Fruit fly (Drosophila melanogaster) whole organism, embryonic: ENCODE results near the gene ATPsynbeta.

Source experiments
- B-H1 ChIP-seq: fragments of 200-800 bp; sonication (Bioruptor generic); IDR thresholded peaks from 3 replicates; pipeline ENCODE4 v1.3.6; 2022; ENCODE audit warnings: missing biosample characterization, missing genetic modification characterization
- Blimp-1 ChIP-seq: fragments of 200-800 bp; sonication (Bioruptor generic); optimal IDR thresholded peaks from 3 replicates; lab custom pipeline; 2018; ENCODE audit warnings: missing biosample characterization, missing genetic modification characterization, mild to moderate bottlenecking, moderate library complexity, missing genetic modification reagents
- BtbVII ChIP-seq: fragments of 200-800 bp; sonication (Bioruptor generic); optimal IDR thresholded peaks from 3 replicates; lab custom pipeline; 2017; ENCODE audit warnings: missing biosample characterization, mild to moderate bottlenecking, missing genetic modification characterization
- CG10267 ChIP-seq: fragments of 200-800 bp; sonication (Bioruptor generic); optimal IDR thresholded peaks from 2 replicates; lab custom pipeline; 2018; ENCODE audit warnings: missing biosample characterization, mild to moderate bottlenecking, missing genetic modification characterization, moderate library complexity
- CG10321 ChIP-seq: fragments of 200-800 bp; sonication (Bioruptor generic); IDR thresholded peaks from 2 replicates; pipeline ENCODE4 v1.3.6; 2022; ENCODE audit warnings: missing biosample characterization, missing genetic modification characterization
- CG10366 ChIP-seq: fragments of 200-800 bp; sonication (Bioruptor generic); IDR thresholded peaks from 2 replicates; pipeline ENCODE4 v1.3.6; 2022; ENCODE audit warnings: missing biosample characterization, missing genetic modification characterization
- CG10543 ChIP-seq: fragments of 200-800 bp; sonication (Bioruptor generic); optimal IDR thresholded peaks from 3 replicates; lab custom pipeline; 2017; ENCODE audit warnings: missing biosample characterization, mild to moderate bottlenecking, missing genetic modification characterization, moderate library complexity
- CG12071 ChIP-seq: fragments of 200-800 bp; sonication (Bioruptor generic); optimal IDR thresholded peaks from 3 replicates; lab custom pipeline; 2018; ENCODE audit warnings: missing biosample characterization, mild to moderate bottlenecking, missing genetic modification characterization
- CG12942 ChIP-seq: fragments of 200-800 bp; sonication (Bioruptor generic); optimal IDR thresholded peaks from 3 replicates; lab custom pipeline; 2016; ENCODE audit warnings: missing biosample characterization, missing genetic modification characterization
- CG13287 ChIP-seq: fragments of 200-800 bp; sonication (Bioruptor generic); IDR thresholded peaks from 2 replicates; pipeline ENCODE4 v1.3.6; 2022; ENCODE audit warnings: missing biosample characterization, missing genetic modification characterization; ENCODE audit not compliant: partially characterized antibody
- CG13894 ChIP-seq: fragments of 200-800 bp; sonication (Bioruptor generic); optimal IDR thresholded peaks from 3 replicates; lab custom pipeline; 2018; ENCODE audit warnings: missing biosample characterization, mild to moderate bottlenecking, missing genetic modification characterization, moderate library complexity
- CG14710 ChIP-seq: fragments of 200-800 bp; sonication (Bioruptor generic); optimal IDR thresholded peaks from 3 replicates; lab custom pipeline; 2019; ENCODE audit warnings: missing biosample characterization, mild to moderate bottlenecking, missing genetic modification characterization, moderate library complexity
- CG14860 ChIP-seq: fragments of 200-800 bp; sonication (Bioruptor generic); IDR thresholded peaks from 3 replicates; pipeline ENCODE4 v1.3.6; 2022; ENCODE audit warnings: missing biosample characterization, missing genetic modification characterization; ENCODE audit not compliant: partially characterized antibody
- CG16779 ChIP-seq: fragments of 200-800 bp; sonication (Bioruptor generic); IDR thresholded peaks from 2 replicates; pipeline ENCODE4 v1.3.6; 2022; ENCODE audit warnings: missing biosample characterization, missing genetic modification characterization
- CG2120 ChIP-seq: fragments of 200-800 bp; sonication (Bioruptor generic); optimal IDR thresholded peaks from 3 replicates; lab custom pipeline; 2016; ENCODE audit warnings: missing biosample characterization, missing genetic modification characterization
- CG30020 ChIP-seq: fragments of 200-800 bp; optimal IDR thresholded peaks from 2 replicates; lab custom pipeline; 2019; ENCODE audit warnings: missing biosample characterization, mild to moderate bottlenecking, missing genetic modification characterization, moderate library complexity
- CG4360 ChIP-seq: fragments of 200-800 bp; sonication (Bioruptor generic); IDR thresholded peaks from 2 replicates; pipeline ENCODE4 v1.3.6; 2022; ENCODE audit warnings: missing biosample characterization, missing genetic modification characterization
- CG4730 ChIP-seq: fragments of 200-800 bp; sonication (Bioruptor generic); IDR thresholded peaks from 2 replicates; pipeline ENCODE4 v1.3.6; 2022; ENCODE audit warnings: missing biosample characterization, missing genetic modification characterization
- CG5180 ChIP-seq: fragments of 200-800 bp; sonication (Bioruptor generic); optimal IDR thresholded peaks from 3 replicates; lab custom pipeline; 2017; ENCODE audit warnings: missing biosample characterization, missing genetic modification characterization, mild to moderate bottlenecking, moderate library complexity, missing genetic modification reagents
- CG7745 ChIP-seq: fragments of 200-800 bp; sonication (Bioruptor generic); optimal IDR thresholded peaks from 2 replicates; lab custom pipeline; 2018; ENCODE audit warnings: missing biosample characterization, mild to moderate bottlenecking, missing genetic modification characterization, moderate library complexity
- CG7839 ChIP-seq: fragments of 200-800 bp; sonication (Bioruptor generic); optimal IDR thresholded peaks from 3 replicates; lab custom pipeline; 2018; ENCODE audit warnings: missing biosample characterization, mild to moderate bottlenecking, missing genetic modification characterization, moderate library complexity
- CG9437 ChIP-seq: fragments of 200-800 bp; sonication (Bioruptor generic); optimal IDR thresholded peaks from 2 replicates; lab custom pipeline; 2018; ENCODE audit warnings: missing biosample characterization, mild to moderate bottlenecking, missing genetic modification characterization
- CTCF ChIP-seq: fragments of 200-800 bp; sonication (Bioruptor generic); optimal IDR thresholded peaks from 2 replicates; lab custom pipeline; 2017; ENCODE audit warnings: missing biosample characterization, mild to moderate bottlenecking, missing genetic modification characterization, moderate library complexity
- Dip3 ChIP-seq: fragments of 200-800 bp; sonication (Bioruptor generic); optimal IDR thresholded peaks from 3 replicates; lab custom pipeline; 2016; ENCODE audit warnings: missing biosample characterization, missing genetic modification characterization
- Dp ChIP-seq: fragments of 200-800 bp; sonication (Bioruptor generic); optimal IDR thresholded peaks from 2 replicates; lab custom pipeline; 2018; ENCODE audit warnings: missing biosample characterization, mild to moderate bottlenecking, missing genetic modification characterization, moderate library complexity
- Fer1 ChIP-seq: fragments of 200-800 bp; sonication (Bioruptor generic); optimal IDR thresholded peaks from 2 replicates; lab custom pipeline; 2017; ENCODE audit warnings: missing biosample characterization, mild to moderate bottlenecking, missing genetic modification characterization
- Gug ChIP-seq: fragments of 200-800 bp; sonication (Bioruptor generic); IDR thresholded peaks from 4 replicates; pipeline ENCODE4 v1.3.6; 2022; ENCODE audit warnings: missing biosample characterization, missing genetic modification characterization
- HLHmδ ChIP-seq: fragments of 200-800 bp; sonication (Bioruptor generic); optimal IDR thresholded peaks from 2 replicates; lab custom pipeline; 2018; ENCODE audit warnings: missing biosample characterization, mild to moderate bottlenecking, missing genetic modification characterization, moderate library complexity
- Jarid2 ChIP-seq: fragments of 200-800 bp; sonication (Bioruptor generic); optimal IDR thresholded peaks from 3 replicates; lab custom pipeline; 2017; ENCODE audit warnings: mild to moderate bottlenecking, missing biosample characterization, missing genetic modification reagents, missing genetic modification characterization
- Neu2 ChIP-seq: fragments of 200-800 bp; sonication (Bioruptor generic); optimal IDR thresholded peaks from 3 replicates; lab custom pipeline; 2016; ENCODE audit warnings: missing biosample characterization, missing genetic modification characterization, borderline replicate concordance
- Pdp1 ChIP-seq, 2 experiments: fragments of 200-800 bp; sonication (Bioruptor generic); optimal IDR thresholded peaks; 3 replicates each; lab custom pipeline; 2016; ENCODE audit warnings: missing biosample characterization in 2 of 2, missing genetic modification characterization in 2 of 2, mild to moderate bottlenecking in 1 of 2, moderate library complexity in 1 of 2
- Ssrp ChIP-seq: fragments of 200-800 bp; sonication (Bioruptor generic); optimal IDR thresholded peaks from 2 replicates; lab custom pipeline; 2018; ENCODE audit warnings: missing biosample characterization, mild to moderate bottlenecking, missing genetic modification characterization, moderate library complexity
- Stat92E ChIP-seq, 3 experiments: fragments of >200 bp in 2 of 3; fragments of 200-800 bp in 1 of 3; sonication (Bioruptor generic) in 1 of 3; optimal IDR thresholded peaks; 2 replicates each; lab custom pipeline; 2017 to 2019; ENCODE audit warnings: missing biosample characterization in 3 of 3, missing genetic modification characterization in 3 of 3, mild to moderate bottlenecking in 1 of 3, moderate library complexity in 1 of 3
- YL-1 ChIP-seq: fragments of 200-800 bp; sonication (Bioruptor generic); optimal IDR thresholded peaks from 3 replicates; lab custom pipeline; 2017; ENCODE audit warnings: missing biosample characterization, mild to moderate bottlenecking, missing genetic modification characterization
- bcd ChIP-seq: fragments of 200-800 bp; sonication (Bioruptor generic); optimal IDR thresholded peaks from 2 replicates; lab custom pipeline; 2017; ENCODE audit warnings: missing biosample characterization, mild to moderate bottlenecking, missing genetic modification characterization
- bowl ChIP-seq: fragments of 200-800 bp; sonication (Bioruptor generic); IDR thresholded peaks from 2 replicates; pipeline ENCODE4 v1.3.6; 2022; ENCODE audit warnings: missing biosample characterization, missing genetic modification characterization
- chif ChIP-seq, 2 experiments: fragments of 200-800 bp; sonication (Bioruptor generic); optimal IDR thresholded peaks; 3 replicates each; lab custom pipeline; 2016; ENCODE audit warnings: missing biosample characterization in 2 of 2, missing genetic modification characterization in 2 of 2
- chn ChIP-seq: fragments of 200-800 bp; sonication (Bioruptor generic); optimal IDR thresholded peaks from 2 replicates; lab custom pipeline; 2016; ENCODE audit warnings: missing biosample characterization, missing genetic modification characterization
- gcm ChIP-seq: fragments of 200-800 bp; sonication (Bioruptor generic); optimal IDR thresholded peaks from 2 replicates; lab custom pipeline; 2019; ENCODE audit warnings: missing biosample characterization, mild to moderate bottlenecking, missing genetic modification characterization, moderate library complexity
- lilli ChIP-seq: fragments of 200-800 bp; sonication (Bioruptor generic); optimal IDR thresholded peaks from 3 replicates; lab custom pipeline; 2016; ENCODE audit warnings: missing biosample characterization, missing genetic modification characterization
- maf-S ChIP-seq: fragments of 200-800 bp; sonication (Bioruptor generic); optimal IDR thresholded peaks from 2 replicates; lab custom pipeline; 2016; ENCODE audit warnings: missing biosample characterization, missing genetic modification characterization
- odd ChIP-seq: fragments of 200-800 bp; sonication (Bioruptor generic); optimal IDR thresholded peaks from 2 replicates; lab custom pipeline; 2017; ENCODE audit warnings: missing biosample characterization, mild to moderate bottlenecking, missing genetic modification characterization
- psq ChIP-seq: fragments of 200-800 bp; sonication (Bioruptor generic); optimal IDR thresholded peaks from 2 replicates; lab custom pipeline; 2017; ENCODE audit warnings: missing biosample characterization, missing genetic modification characterization
- sd ChIP-seq: fragments of 200-800 bp; sonication (Bioruptor generic); optimal IDR thresholded peaks from 3 replicates; lab custom pipeline; 2018; ENCODE audit warnings: missing biosample characterization, mild to moderate bottlenecking, missing genetic modification characterization, moderate library complexity
- sima ChIP-seq: fragments of 200-800 bp; sonication (Bioruptor generic); optimal IDR thresholded peaks from 2 replicates; lab custom pipeline; 2016; ENCODE audit warnings: missing biosample characterization, missing genetic modification characterization
- sug ChIP-seq: fragments of 200-800 bp; optimal IDR thresholded peaks from 2 replicates; lab custom pipeline; 2019; ENCODE audit warnings: missing biosample characterization, mild to moderate bottlenecking, missing genetic modification characterization, moderate library complexity
- trh ChIP-seq: fragments of 200-800 bp; sonication (Bioruptor generic); optimal IDR thresholded peaks from 2 replicates; lab custom pipeline; 2016; ENCODE audit warnings: missing biosample characterization, missing genetic modification characterization
- ttk ChIP-seq: fragments of 200-800 bp; sonication (Bioruptor generic); IDR thresholded peaks from 2 replicates; pipeline ENCODE4 v2.1.2; 2022; ENCODE audit warnings: missing biosample characterization, missing genetic modification characterization
- z ChIP-seq: fragments of 200-800 bp; sonication (Bioruptor generic); IDR thresholded peaks from 3 replicates; pipeline ENCODE4 v1.3.6; 2022; ENCODE audit warnings: missing biosample characterization, missing genetic modification characterization
- zen ChIP-seq: fragments of 200-800 bp; sonication (Bioruptor generic); optimal IDR thresholded peaks from 3 replicates; lab custom pipeline; 2018; ENCODE audit warnings: missing biosample characterization, mild to moderate bottlenecking, missing genetic modification characterization, moderate library complexity

The ATPsynbeta gene

dm6 chr4:1030692-1031110 lies 583 bp upstream of the ATPsynbeta start:
- TF ChIP-seq CG30020 = peak; percentile 97
- no peak for TF ChIP-seq odd (GFP tag; lab: Kevin White, UChicago)
- no peak for TF ChIP-seq gcm (GFP tag; lab: Kevin White, UChicago)
- no peak for TF ChIP-seq CG4360 (GFP tag; lab: Robert Waterston, UW)
- TF ChIP-seq CG16779 (GFP tag; lab: Robert Waterston, UW) = no peak
- TF ChIP-seq zen (tag; lab: Kevin White, UChicago) = peak; percentile 28
- TF ChIP-seq CG7839 = no peak
- no peak for TF ChIP-seq CG13894
- peak; percentile 69 for TF ChIP-seq CG13287 (GFP tag; lab: Robert Waterston, UW)
- no peak for TF ChIP-seq CG10543 (GFP tag; lab: Kevin White, UChicago)
- no peak for TF ChIP-seq maf-S (GFP tag; lab: Kevin White, UChicago)
- peak; percentile 49 for TF ChIP-seq CG2120 (GFP tag; lab: Kevin White, UChicago)
- no peak for TF ChIP-seq Dp (GFP tag; lab: Kevin White, UChicago)
- TF ChIP-seq sug (tag; lab: Kevin White, UChicago) = peak; percentile 28
- TF ChIP-seq ttk (GFP tag; lab: Robert Waterston, UW) = no peak
- no peak for TF ChIP-seq sima (GFP tag; lab: Kevin White, UChicago)
- no peak for TF ChIP-seq Ssrp (tag; lab: Kevin White, UChicago)
- TF ChIP-seq Jarid2 = no peak
- TF ChIP-seq BtbVII (GFP tag; lab: Kevin White, UChicago) = no peak
- no peak for TF ChIP-seq Neu2 (GFP tag; lab: Kevin White, UChicago)
- TF ChIP-seq CG14860 (GFP tag; lab: Robert Waterston, UW) = 0 out of 3 replicates have a peak, but pooled peaks have one; percentile 14
- TF ChIP-seq CG12071 (GFP tag; lab: Kevin White, UChicago) = no peak
- TF ChIP-seq CG5180 (GFP tag; lab: Kevin White, UChicago) = no peak
- 0 out of 3 replicates have a peak, but pooled peaks have one; percentile 22 for TF ChIP-seq B-H1 (GFP tag; lab: Robert Waterston, UW)
- TF ChIP-seq sd = no peak
- no peak for TF ChIP-seq CG10321 (GFP tag; lab: Robert Waterston, UW)
- no peak for TF ChIP-seq CG9437 (GFP tag; lab: Kevin White, UChicago)
- TF ChIP-seq CG4730 (GFP tag; lab: Robert Waterston, UW) = no peak
- no peak for TF ChIP-seq CTCF (GFP tag; lab: Kevin White, UChicago)
- no peak for TF ChIP-seq CG7745 (tag; lab: Kevin White, UChicago)
- TF ChIP-seq Pdp1 (GFP tag; optimal IDR thresholded peaks at IDR 0.05; lab: Kevin White, UChicago) = peak; percentile 30 to 57
- TF ChIP-seq CG10267 (tag; lab: Kevin White, UChicago) = no peak
- peak; percentile 55; the same call in 2 of the 4 replicates for TF ChIP-seq Gug (GFP tag; lab: Robert Waterston, UW)
- no peak for TF ChIP-seq Fer1
- no peak for TF ChIP-seq z
- peak; percentile 12 for TF ChIP-seq CG14710 (tag; lab: Kevin White, UChicago)
- TF ChIP-seq chif (GFP tag; optimal IDR thresholded peaks at IDR 0.05; lab: Kevin White, UChicago) = peak in 1 of 2 experiments; percentile 41
- TF ChIP-seq lilli (GFP tag; lab: Kevin White, UChicago) = peak; percentile 20
- TF ChIP-seq trh (GFP tag; lab: Kevin White, UChicago) = no peak
- TF ChIP-seq bowl = no peak
- TF ChIP-seq Dip3 (GFP tag; lab: Kevin White, UChicago) = peak; percentile 10
- no peak for TF ChIP-seq CG12942 (GFP tag; lab: Kevin White, UChicago)
- no peak for TF ChIP-seq CG10366 (GFP tag; lab: Robert Waterston, UW)
- no peak for TF ChIP-seq HLHmδ (GFP tag; lab: Kevin White, UChicago)
- TF ChIP-seq chn = no peak
- no peak for TF ChIP-seq bcd
- TF ChIP-seq psq (GFP tag; lab: Kevin White, UChicago) = no peak
- no peak for TF ChIP-seq Stat92E (GFP tag; optimal IDR thresholded peaks at IDR 0.05; lab: Kevin White, UChicago)
- TF ChIP-seq YL-1 = peak; percentile 51
- TF ChIP-seq Blimp-1 (GFP tag; lab: Kevin White, UChicago) = no peak
